Worm (Caenorhabditis elegans): ENCODE results near the gene cutl-15.

The cutl-15 gene

ce11 chrII:8903871-8904270, 43.6 kb downstream of the cutl-15 start:
- TF ChIP-seq fkh-10 (GFP tag; optimal IDR thresholded peaks at IDR 0.05) (no peak), unc-62 (GFP tag; optimal IDR thresholded peaks at IDR 0.05 in 1 of 2) (peak in 1 of 2 experiments; percentile 96), unc-62 (tag; optimal IDR thresholded peaks at IDR 0.05) (no peak)

DNA sequence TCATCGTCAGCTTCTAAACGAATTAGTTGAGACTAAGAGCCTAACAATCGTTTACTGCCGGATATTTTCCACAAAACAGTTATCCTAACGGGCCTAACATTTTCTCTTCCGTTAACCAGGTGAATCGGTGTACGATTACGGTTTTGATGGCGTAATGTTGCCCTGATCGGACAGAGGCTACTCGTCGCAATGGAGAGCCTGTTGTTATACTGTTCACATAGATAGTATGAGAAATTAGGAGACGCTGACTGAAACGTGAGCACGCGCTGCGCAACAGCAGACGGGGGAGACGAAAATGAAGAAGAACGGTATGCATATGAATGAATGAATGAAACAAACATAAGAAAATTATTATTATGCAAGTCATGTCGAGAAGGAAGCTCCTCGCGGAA, 48.1 kb downstream of the cutl-15 start:
- TF ChIP-seq lin-15B (tag; optimal IDR thresholded peaks at IDR 0.05) = no peak
- TF ChIP-seq hlh-30 (tag; optimal IDR thresholded peaks at IDR 0.05; ENCODE audit: insufficient read depth) = no peak
- no peak for TF ChIP-seq ctbp-1 (GFP tag; IDR thresholded peaks at IDR 0.05)
- TF ChIP-seq set-16 (GFP tag; IDR thresholded peaks at IDR 0.05) = no peak
- TF ChIP-seq attf-4 (tag; optimal IDR thresholded peaks at IDR 0.05) = no peak
- TF ChIP-seq F10B5.3 (tag; optimal IDR thresholded peaks at IDR 0.05) = no peak
- TF ChIP-seq lin-13 (GFP tag; optimal IDR thresholded peaks at IDR 0.05) = no peak
- TF ChIP-seq nhr-42 (GFP tag; IDR thresholded peaks at IDR 0.05) = no peak
- TF ChIP-seq madf-5 (GFP tag; IDR thresholded peaks at IDR 0.05) = no peak
- no peak for TF ChIP-seq lin-38 (GFP tag; IDR thresholded peaks at IDR 0.05)
- TF ChIP-seq hif-1 (tag; optimal IDR thresholded peaks at IDR 0.05) = no peak
- TF ChIP-seq gei-8 (GFP tag; optimal IDR thresholded peaks at IDR 0.05) = no peak
- TF ChIP-seq mxl-3 (GFP tag; optimal IDR thresholded peaks at IDR 0.05) = no peak
- no peak for TF ChIP-seq aha-1 (tag)
- TF ChIP-seq jun-1 (tag; optimal IDR thresholded peaks at IDR 0.05) = no peak
- TF ChIP-seq mdt-29 (GFP tag; IDR thresholded peaks at IDR 0.05) = no peak

DNA sequence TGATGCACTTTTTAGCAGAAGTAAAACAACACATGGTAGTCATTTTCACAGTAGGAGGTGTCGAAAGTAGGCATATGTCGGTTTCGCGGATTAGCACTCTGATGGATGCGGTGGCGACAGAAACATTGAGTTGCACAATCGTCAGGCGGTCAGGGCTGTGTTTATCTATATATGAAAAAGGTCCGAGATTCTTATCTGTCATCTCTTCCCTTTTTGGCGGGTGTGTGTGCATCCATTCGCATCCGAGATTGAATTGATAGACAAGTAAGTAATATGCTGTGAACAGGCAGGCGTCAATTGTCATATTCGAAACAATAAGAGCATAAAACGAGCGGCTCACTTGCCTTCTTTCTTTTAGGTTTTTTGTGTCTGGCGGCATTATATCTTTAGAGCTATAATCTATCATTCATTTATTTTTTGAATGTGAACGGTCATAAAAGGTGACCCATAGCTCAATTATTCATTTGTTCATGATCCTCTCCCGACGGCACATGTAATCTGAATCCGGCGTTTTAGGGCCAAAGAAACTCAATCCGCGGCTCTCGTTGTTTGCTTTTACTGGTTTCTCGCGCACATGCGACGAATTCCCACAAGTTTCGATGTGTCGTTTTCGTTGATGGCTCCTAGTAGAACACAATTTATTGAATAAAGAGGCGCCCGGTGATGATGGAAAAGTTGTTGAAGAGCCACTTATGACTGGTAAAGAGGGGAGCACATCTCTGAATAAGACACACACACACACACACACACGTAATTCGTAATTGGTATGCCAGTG, 48.7 kb downstream of the cutl-15 start:
- TF ChIP-seq egl-43 (GFP tag; IDR thresholded peaks at IDR 0.05) (no peak), aha-1 (tag) (peak; percentile 90)

DNA sequence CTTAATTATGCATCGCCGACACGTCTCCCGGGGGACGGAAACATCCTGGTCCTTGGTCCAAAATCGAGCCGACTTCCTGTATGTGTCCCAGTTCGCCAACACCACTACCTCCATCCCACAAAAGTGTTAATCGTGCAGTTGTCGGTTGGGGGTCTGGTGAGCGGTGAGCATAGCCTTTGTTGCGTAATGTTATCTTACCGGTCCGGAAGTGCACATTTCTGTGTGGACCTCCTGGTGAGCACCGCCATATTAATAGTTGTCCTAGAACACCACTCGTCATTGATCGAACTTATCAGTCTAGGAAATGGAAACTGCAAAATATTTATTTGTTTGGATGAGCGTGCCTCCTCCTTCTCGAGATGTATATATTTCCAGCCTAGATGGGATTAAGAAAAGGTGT, 50.2 kb downstream of the cutl-15 start:
- TF ChIP-seq madf-5 (GFP tag; IDR thresholded peaks at IDR 0.05) (no peak), fos-1 (tag; optimal IDR thresholded peaks at IDR 0.05) (no peak), aly-2 (tag; optimal IDR thresholded peaks at IDR 0.05) (no peak), ama-1 (optimal IDR thresholded peaks at IDR 0.05) (no peak), F44E2.7 (GFP tag; IDR thresholded peaks at IDR 0.05) (no peak), vab-7 (GFP tag; IDR thresholded peaks at IDR 0.05) (no peak), saeg-2 (GFP tag; IDR thresholded peaks at IDR 0.05) (no peak), unc-39 (tag; optimal IDR thresholded peaks at IDR 0.05) (no peak), nhr-6 (tag; optimal IDR thresholded peaks at IDR 0.05) (no peak), rbr-2 (tag; optimal IDR thresholded peaks at IDR 0.05) (no peak), mep-1 (tag; optimal IDR thresholded peaks at IDR 0.05) (no peak), mxl-3 (GFP tag; optimal IDR thresholded peaks at IDR 0.05) (no peak)

DNA sequence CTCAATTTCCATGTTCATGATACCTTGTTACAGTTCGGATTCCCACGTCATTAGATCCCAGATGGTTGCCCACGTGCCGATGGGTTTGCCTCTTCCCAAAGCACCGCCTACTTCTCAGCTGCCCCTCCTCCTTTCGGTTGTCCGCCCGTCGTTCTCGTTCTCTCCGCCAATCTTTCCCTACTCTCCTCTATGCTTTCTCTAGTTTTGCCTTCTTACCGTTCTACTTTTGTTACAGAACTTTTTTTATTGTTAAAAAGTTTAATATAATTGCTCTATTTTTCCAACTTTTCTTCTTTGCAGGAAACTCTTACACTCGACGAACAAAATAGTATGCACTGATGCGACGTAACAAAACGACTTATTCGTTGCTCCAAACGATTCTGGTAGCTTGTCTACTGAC, 50.9 kb downstream of the cutl-15 start, which contains the start of gene lat-1:
Gene lat-1, plus strand, starts transcription at position 301 of the 400 bp plus-strand sequence.
- TF ChIP-seq nhr-77 (tag; optimal IDR thresholded peaks at IDR 0.05) = no peak
- no peak for TF ChIP-seq daf-8 (GFP tag; IDR thresholded peaks at IDR 0.05)
- no peak for TF ChIP-seq T20F7.1 (GFP tag; optimal IDR thresholded peaks at IDR 0.05)
- TF ChIP-seq F26F4.8 (GFP tag; conservative IDR thresholded peaks at IDR 0.05) = no peak

All from whole organism, L4 larva.